Worm (Caenorhabditis elegans): ENCODE data around the gene tbh-1.

Gene tbh-1

ce11 chrX:15494154-15494553 lies 10.5 kb downstream of the tbh-1 start:
- no peak for TF ChIP-seq lir-3 (tag; optimal IDR thresholded peaks at IDR 0.05)
- peak; percentile 50 for TF ChIP-seq nhr-28 (tag; optimal IDR thresholded peaks at IDR 0.05)
- peak; percentile 10 for TF ChIP-seq hlh-30 (tag; optimal IDR thresholded peaks at IDR 0.05; ENCODE audit: insufficient read depth)
- no peak for TF ChIP-seq zip-2 (tag; optimal IDR thresholded peaks at IDR 0.05)
- TF ChIP-seq zfp-2 (tag; optimal IDR thresholded peaks at IDR 0.05), result no peak
- TF ChIP-seq mxl-3 (GFP tag; optimal IDR thresholded peaks at IDR 0.05), result no peak
- TF ChIP-seq mep-1 (tag; optimal IDR thresholded peaks at IDR 0.05), result peak; percentile 32
- TF ChIP-seq Y75B8A.6 (GFP tag; IDR thresholded peaks at IDR 0.05), result no peak
- TF ChIP-seq lin-15B (tag; optimal IDR thresholded peaks at IDR 0.05), result no peak
- no peak for TF ChIP-seq lim-7 (GFP tag; IDR thresholded peaks at IDR 0.05)
- TF ChIP-seq lsy-2 (tag; optimal IDR thresholded peaks at IDR 0.05), result no peak
- peak; percentile 16 for TF ChIP-seq aha-1 (tag)
- TF ChIP-seq nhr-11 (tag; optimal IDR thresholded peaks at IDR 0.05), result no peak
- TF ChIP-seq F44E2.7 (GFP tag; IDR thresholded peaks at IDR 0.05), result no peak
- TF ChIP-seq unc-39 (tag; optimal IDR thresholded peaks at IDR 0.05), result no peak
- no peak for TF ChIP-seq hlh-11 (tag; optimal IDR thresholded peaks at IDR 0.05)
- TF ChIP-seq daf-16 (GFP tag; optimal IDR thresholded peaks at IDR 0.05), result no peak
- peak; percentile 58 for TF ChIP-seq daf-16 (tag; optimal IDR thresholded peaks at IDR 0.05)
- TF ChIP-seq zfp-3 (GFP tag; conservative IDR thresholded peaks at IDR 0.05), result no peak
- TF ChIP-seq sdz-12 (GFP tag; optimal IDR thresholded peaks at IDR 0.05), result no peak
- TF ChIP-seq dve-1 (tag; optimal IDR thresholded peaks at IDR 0.05; ENCODE audit: insufficient read depth), result peak; percentile 71
- TF ChIP-seq R02D3.7 (tag; optimal IDR thresholded peaks at IDR 0.05), result no peak
- TF ChIP-seq duxl-1 (tag; optimal IDR thresholded peaks at IDR 0.05; ENCODE audit: poor library complexity), result no peak
- no peak for TF ChIP-seq fkh-10 (GFP tag; optimal IDR thresholded peaks at IDR 0.05)
- no peak for TF ChIP-seq F10B5.3 (tag; optimal IDR thresholded peaks at IDR 0.05)
- TF ChIP-seq ceh-20 (GFP tag; IDR thresholded peaks at IDR 0.05), result no peak
- TF ChIP-seq daf-8 (GFP tag; IDR thresholded peaks at IDR 0.05), result no peak

- TF ChIP-seq egl-27 (tag; optimal IDR thresholded peaks at IDR 0.05) (no peak), aha-1 (tag) (peak; percentile 79), ceh-28 (tag; optimal IDR thresholded peaks at IDR 0.05) (peak; percentile 76), nhr-11 (tag; optimal IDR thresholded peaks at IDR 0.05) (no peak), daf-16 (GFP tag; optimal IDR thresholded peaks at IDR 0.05) (no peak), daf-16 (tag; optimal IDR thresholded peaks at IDR 0.05) (peak; percentile 38), unc-62 (GFP tag; optimal IDR thresholded peaks at IDR 0.05 in 1 of 2) (peak in 1 of 2 experiments; percentile 27), unc-62 (tag; optimal IDR thresholded peaks at IDR 0.05) (no peak)
Observed at ce11 chrX:15493322-15493721, 11.4 kb downstream of the tbh-1 start, which contains the start of gene gob-1. Gene gob-1, plus strand, starts transcription at chrX:15493602.

ce11 chrX:15492759-15493158 lies 11.9 kb downstream of the tbh-1 start:
- TF ChIP-seq lin-39 (tag; optimal IDR thresholded peaks at IDR 0.05) (no peak), spr-3 (GFP tag; optimal IDR thresholded peaks at IDR 0.05) (no peak), dpl-1 (GFP tag; optimal IDR thresholded peaks at IDR 0.05) (peak; percentile 69), dmd-8 (GFP tag; IDR thresholded peaks at IDR 0.05) (no peak), mep-1 (tag; optimal IDR thresholded peaks at IDR 0.05) (peak; percentile 92), Y105C5A.15 (GFP tag; IDR thresholded peaks at IDR 0.05) (no peak), vab-7 (GFP tag; IDR thresholded peaks at IDR 0.05) (no peak), sdz-12 (GFP tag; optimal IDR thresholded peaks at IDR 0.05) (no peak), nhr-10 (tag; optimal IDR thresholded peaks at IDR 0.05) (no peak), daf-12 (tag; optimal IDR thresholded peaks at IDR 0.05) (no peak), ceh-82 (tag; optimal IDR thresholded peaks at IDR 0.05) (no peak), ceh-20 (GFP tag; IDR thresholded peaks at IDR 0.05) (peak; percentile 69; the same call in 1 of the 2 replicates), pqm-1 (tag; optimal IDR thresholded peaks at IDR 0.05) (peak; percentile 16), aha-1 (tag) (peak; percentile 99), T20F7.1 (GFP tag; optimal IDR thresholded peaks at IDR 0.05) (peak; percentile 67), F49E8.2 (tag; optimal IDR thresholded peaks at IDR 0.05; ENCODE audit: borderline replicate concordance) (no peak), D1046.2 (GFP tag; IDR thresholded peaks at IDR 0.05) (no peak), mxl-2 (GFP tag; conservative IDR thresholded peaks at IDR 0.05) (peak; percentile 50; the same call in 1 of the 2 replicates), gei-8 (GFP tag; optimal IDR thresholded peaks at IDR 0.05) (no peak), spr-1 (tag; optimal IDR thresholded peaks at IDR 0.05) (peak; percentile 65), fkh-10 (GFP tag; optimal IDR thresholded peaks at IDR 0.05) (peak; percentile 58), ztf-7 (tag; optimal IDR thresholded peaks at IDR 0.05) (peak; percentile 26), R02D3.7 (tag; optimal IDR thresholded peaks at IDR 0.05) (no peak), mes-2 (tag; optimal IDR thresholded peaks at IDR 0.05; ENCODE audit: poor library complexity, severe bottlenecking) (peak; percentile 90), F37D6.2 (tag; optimal IDR thresholded peaks at IDR 0.05) (peak; percentile 80), F44E2.7 (GFP tag; IDR thresholded peaks at IDR 0.05) (no peak)

Data from whole organism, L4 larva.